Worm (Caenorhabditis elegans) whole organism, L1 larva: ENCODE measurements around the gene syd-2.

Source experiments
- C04F5.9 ChIP-seq: sonication (generic microtip); optimal IDR thresholded peaks from 2 replicates; lab custom pipeline; 2016; ENCODE audit warnings: missing genetic modification characterization, missing compliant biosample characterization
- C16A3.4 ChIP-seq: fragments of 150-350 bp; optimal IDR thresholded peaks from 2 replicates; lab custom pipeline; 2014; ENCODE audit warnings: missing biosample characterization, missing genetic modification characterization
- F16B12.6 ChIP-seq: fragments of 150-350 bp; optimal IDR thresholded peaks from 2 replicates; lab custom pipeline; 2014; ENCODE audit warnings: missing biosample characterization, missing genetic modification characterization
- aha-1 ChIP-seq: fragments of 150-350 bp; optimal IDR thresholded peaks from 2 replicates; lab custom pipeline; 2014; ENCODE audit warnings: missing biosample characterization, missing genetic modification characterization
- alr-1 ChIP-seq: fragments of 200-800 bp; sonication (Bioruptor generic); optimal IDR thresholded peaks from 2 replicates; lab custom pipeline; 2018; ENCODE audit warnings: borderline replicate concordance, mild to moderate bottlenecking, missing genetic modification characterization, missing compliant biosample characterization
- blmp-1 ChIP-seq: fragments of 150-350 bp; optimal IDR thresholded peaks from 2 replicates; lab custom pipeline; 2014; ENCODE audit warnings: missing biosample characterization, missing genetic modification characterization
- ceh-63 ChIP-seq: fragments of 200-800 bp; sonication (Bioruptor generic); optimal IDR thresholded peaks from 2 replicates; lab custom pipeline; 2018; ENCODE audit warnings: mild to moderate bottlenecking, missing genetic modification characterization, missing compliant biosample characterization
- ceh-88 ChIP-seq: fragments of 200-800 bp; sonication (Bioruptor generic); IDR thresholded peaks from 2 replicates; pipeline ENCODE4 v1.3.6; 2022; ENCODE audit warnings: missing genetic modification characterization, missing compliant biosample characterization
- ceh-90 ChIP-seq: sonication (generic microtip); optimal IDR thresholded peaks from 2 replicates; lab custom pipeline; 2016; ENCODE audit warnings: missing genetic modification characterization, missing compliant biosample characterization
- efl-1 ChIP-seq, 4 experiments: fragments of 150-350 bp; optimal IDR thresholded peaks in 3 of 4; peaks in 1 of 4; 1 replicate in 1 of 4; 2 replicates in 3 of 4; lab custom pipeline; 2014; ENCODE audit warnings: missing biosample characterization in 2 of 4, missing genetic modification characterization in 2 of 4, missing genetic modification reagents in 2 of 4
- egl-13 ChIP-seq: sonication (generic microtip); optimal IDR thresholded peaks from 2 replicates; lab custom pipeline; 2016; ENCODE audit warnings: missing genotype, missing genetic modification reagents, missing genetic modification characterization, missing compliant biosample characterization
- egl-27 ChIP-seq, 2 experiments: fragments of 150-350 bp in 1 of 2; sonication (generic microtip); optimal IDR thresholded peaks; 3 replicates each; lab custom pipeline; 2017 to 2018; ENCODE audit warnings: missing biosample characterization in 2 of 2, missing genetic modification characterization in 2 of 2, missing genetic modification reagents in 2 of 2
- elt-3 ChIP-seq, 6 experiments: fragments of 150-350 bp in 1 of 6; sonication (generic microtip); optimal IDR thresholded peaks; 2 replicates each; lab custom pipeline; 2017 to 2018; ENCODE audit warnings: missing biosample characterization in 6 of 6, missing genetic modification characterization in 6 of 6, inconsistent platforms in 1 of 6
- ets-5 ChIP-seq: fragments of 200-800 bp; sonication (Bioruptor generic); IDR thresholded peaks from 2 replicates; pipeline ENCODE4 v1.3.6; 2022; ENCODE audit warnings: missing genetic modification characterization, missing compliant biosample characterization
- fkh-8 ChIP-seq: sonication (generic microtip); optimal IDR thresholded peaks from 2 replicates; lab custom pipeline; 2016; ENCODE audit warnings: mild to moderate bottlenecking, missing genetic modification characterization, missing compliant biosample characterization
- fos-1 ChIP-seq: fragments of 150-350 bp; optimal IDR thresholded peaks from 2 replicates; lab custom pipeline; 2014; ENCODE audit warnings: missing biosample characterization, missing genetic modification characterization
- hlh-4 ChIP-seq: sonication (generic microtip); optimal IDR thresholded peaks from 2 replicates; lab custom pipeline; 2016; ENCODE audit warnings: mild to moderate bottlenecking, missing genetic modification characterization, missing compliant biosample characterization
- isw-1 ChIP-seq: fragments of 200-800 bp; sonication (Bioruptor generic); IDR thresholded peaks from 2 replicates; pipeline ENCODE4 v1.3.6; 2022; ENCODE audit warnings: missing genetic modification characterization, missing compliant biosample characterization
- lin-13 ChIP-seq: fragments of 150-350 bp; optimal IDR thresholded peaks from 2 replicates; lab custom pipeline; 2014; ENCODE audit warnings: missing biosample characterization, missing genetic modification reagents, missing genetic modification characterization
- lin-14 ChIP-seq: fragments of 200-800 bp; sonication (Bioruptor generic); optimal IDR thresholded peaks from 2 replicates; lab custom pipeline; 2018; ENCODE audit warnings: mild to moderate bottlenecking, missing genetic modification characterization, moderate library complexity, missing compliant biosample characterization
- lin-35 ChIP-seq, 2 experiments: fragments of 150-350 bp; optimal IDR thresholded peaks; 2 replicates each; lab custom pipeline; 2014; ENCODE audit warnings: missing biosample characterization in 2 of 2, missing genetic modification characterization in 2 of 2, missing genetic modification reagents in 2 of 2
- lin-39 ChIP-seq: fragments of 150-350 bp; optimal IDR thresholded peaks from 2 replicates; lab custom pipeline; 2014; ENCODE audit warnings: missing biosample characterization, missing genetic modification reagents, missing genetic modification characterization
- lir-3 ChIP-seq: sonication (generic microtip); optimal IDR thresholded peaks from 2 replicates; lab custom pipeline; 2016; ENCODE audit warnings: mild to moderate bottlenecking, missing genetic modification characterization, moderate library complexity, missing compliant biosample characterization; ENCODE audit not compliant: poor library complexity
- mab-9 ChIP-seq: fragments of 200-800 bp; sonication (Bioruptor generic); IDR thresholded peaks from 2 replicates; pipeline ENCODE4 v1.3.6; 2022; ENCODE audit warnings: missing genetic modification reagents, missing genetic modification characterization, missing compliant biosample characterization
- mef-2 ChIP-seq: fragments of 150-350 bp; optimal IDR thresholded peaks from 2 replicates; lab custom pipeline; 2014; ENCODE audit warnings: missing biosample characterization, missing genetic modification characterization
- mep-1 ChIP-seq: fragments of 150-350 bp; optimal IDR thresholded peaks from 2 replicates; lab custom pipeline; 2014; ENCODE audit warnings: missing biosample characterization, missing genetic modification characterization
- nhr-11 ChIP-seq: fragments of 150-350 bp; optimal IDR thresholded peaks from 2 replicates; lab custom pipeline; 2014; ENCODE audit warnings: missing biosample characterization, missing genetic modification characterization
- nhr-20 ChIP-seq: sonication (generic microtip); optimal IDR thresholded peaks from 2 replicates; lab custom pipeline; 2016; ENCODE audit warnings: mild to moderate bottlenecking, missing genetic modification characterization, missing compliant biosample characterization
- nhr-28 ChIP-seq: fragments of 150-350 bp; optimal IDR thresholded peaks from 2 replicates; lab custom pipeline; 2014; ENCODE audit warnings: missing biosample characterization, missing genetic modification characterization
- nhr-71 ChIP-seq: sonication (generic microtip); optimal IDR thresholded peaks from 2 replicates; lab custom pipeline; 2016; ENCODE audit warnings: mild to moderate bottlenecking, missing genetic modification characterization, moderate library complexity, missing compliant biosample characterization
- nhr-76 ChIP-seq: sonication (generic microtip); optimal IDR thresholded peaks from 2 replicates; lab custom pipeline; 2017; ENCODE audit warnings: missing biosample characterization, missing genetic modification characterization
- nhr-84 ChIP-seq: sonication (generic microtip); optimal IDR thresholded peaks from 2 replicates; lab custom pipeline; 2017; ENCODE audit warnings: missing biosample characterization, missing genetic modification characterization
- nhr-85 ChIP-seq: sonication (generic microtip); peaks from one replicate; lab custom pipeline; 2016; ENCODE audit warnings: missing genetic modification characterization, inconsistent platforms, missing compliant biosample characterization
- nhr-90 ChIP-seq: sonication (generic microtip); optimal IDR thresholded peaks from 2 replicates; lab custom pipeline; 2016; ENCODE audit warnings: mild to moderate bottlenecking, missing genetic modification characterization, missing compliant biosample characterization; ENCODE audit not compliant: poor library complexity
- pag-3 ChIP-seq: sonication (generic microtip); optimal IDR thresholded peaks from 2 replicates; lab custom pipeline; 2017; ENCODE audit warnings: missing genetic modification characterization, mild to moderate bottlenecking, missing compliant biosample characterization, antibody characterized with exemption, borderline replicate concordance; ENCODE audit not compliant: insufficient read depth
- pax-3 ChIP-seq: fragments of 200-800 bp; sonication (Bioruptor generic); optimal IDR thresholded peaks from 2 replicates; lab custom pipeline; 2018; ENCODE audit warnings: mild to moderate bottlenecking, missing genetic modification characterization, moderate library complexity, missing compliant biosample characterization
- pqm-1 ChIP-seq: sonication (generic microtip); optimal IDR thresholded peaks from 3 replicates; lab custom pipeline; 2017; ENCODE audit warnings: missing biosample characterization, missing genetic modification characterization
- skn-1 ChIP-seq: fragments of 150-350 bp; optimal IDR thresholded peaks from 2 replicates; lab custom pipeline; 2014; ENCODE audit warnings: missing biosample characterization, missing genetic modification characterization
- snu-23 ChIP-seq: sonication (generic microtip); optimal IDR thresholded peaks from 2 replicates; lab custom pipeline; 2016; ENCODE audit warnings: missing genetic modification characterization, missing compliant biosample characterization
- sup-37 ChIP-seq: fragments of 200-800 bp; sonication (Bioruptor generic); optimal IDR thresholded peaks from 2 replicates; lab custom pipeline; 2018; ENCODE audit warnings: mild to moderate bottlenecking, missing genetic modification characterization, missing compliant biosample characterization
- tbx-2 ChIP-seq: sonication (generic microtip); optimal IDR thresholded peaks from 2 replicates; lab custom pipeline; 2016; ENCODE audit warnings: missing genetic modification characterization, missing compliant biosample characterization
- tlp-1 ChIP-seq: fragments of 150-350 bp; optimal IDR thresholded peaks from 2 replicates; lab custom pipeline; 2014; ENCODE audit warnings: missing biosample characterization, missing genetic modification characterization
- unc-130 ChIP-seq: fragments of 150-350 bp; optimal IDR thresholded peaks from 2 replicates; lab custom pipeline; 2017; ENCODE audit warnings: missing biosample characterization, missing genetic modification characterization, inconsistent platforms
- vab-15 ChIP-seq: sonication (generic microtip); optimal IDR thresholded peaks from 2 replicates; lab custom pipeline; 2017; ENCODE audit warnings: missing genotype, mild to moderate bottlenecking, missing genetic modification characterization, missing compliant biosample characterization
- xbp-1 ChIP-seq: sonication (generic microtip); optimal IDR thresholded peaks from 2 replicates; lab custom pipeline; 2016; ENCODE audit warnings: missing genetic modification characterization, missing compliant biosample characterization
- ztf-11 ChIP-seq, 2 experiments: sonication (generic microtip); optimal IDR thresholded peaks; 2 replicates each; lab custom pipeline; 2016 to 2017; ENCODE audit warnings: missing genetic modification characterization in 2 of 2, missing biosample characterization in 1 of 2, missing compliant biosample characterization in 1 of 2

The syd-2 gene

DNA sequence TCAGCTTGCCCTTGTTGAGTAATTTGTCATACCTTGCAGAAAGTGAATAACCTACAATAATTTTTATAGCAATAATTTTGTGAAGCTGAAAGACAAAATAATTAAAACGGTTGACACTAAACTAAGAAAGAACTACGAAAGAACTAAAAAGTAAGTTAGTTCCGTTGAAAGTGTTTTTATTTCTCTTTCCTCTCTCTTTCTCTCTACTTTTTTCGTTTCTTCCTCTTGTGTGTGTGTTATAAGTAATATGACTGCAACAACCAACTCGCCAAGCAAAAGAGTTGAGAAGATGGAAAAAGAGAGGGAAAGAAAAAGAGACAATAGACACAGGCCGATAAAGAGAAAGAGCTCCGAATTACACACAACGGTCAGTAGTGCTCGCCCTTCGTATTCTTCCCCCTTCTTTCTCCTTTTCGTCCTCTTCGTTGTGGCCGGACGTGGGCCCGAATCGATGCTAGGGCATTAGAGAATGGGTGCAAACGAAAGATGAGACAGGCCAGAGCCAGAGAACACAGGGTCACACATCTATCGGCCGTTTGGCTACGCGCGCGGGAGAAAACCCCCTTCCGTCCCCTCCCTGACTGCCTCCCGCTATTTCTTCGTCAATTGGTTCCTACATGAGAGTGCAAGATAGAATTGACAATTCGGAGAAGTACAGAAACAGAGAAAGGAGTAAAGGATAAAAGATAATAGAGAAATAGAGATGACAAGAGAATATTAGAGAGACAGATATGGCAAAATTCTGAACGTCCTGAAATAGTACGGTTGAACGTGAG, at the start of gene syd-2 (continued):
- TF ChIP-seq unc-130 (tag; lab: Kevin White, UChicago) (peak; percentile 36), mef-2 (tag; lab: Kevin White, UChicago) (no peak), isw-1 (GFP tag; lab: Robert Waterston, UW) (peak; percentile 42; the same call in 1 of the 2 replicates), xbp-1 (tag; lab: Kevin White, UChicago) (peak; percentile 59), lin-14 (peak; percentile 99), fkh-8 (tag; lab: Kevin White, UChicago) (peak; percentile 85), skn-1 (tag; lab: Kevin White, UChicago) (peak; percentile 75), sup-37 (GFP tag; lab: Kevin White, UChicago) (peak; percentile 33), snu-23 (peak; percentile 86), F16B12.6 (tag; lab: Kevin White, UChicago) (no peak), ceh-90 (tag; lab: Kevin White, UChicago) (no peak), mep-1 (tag; lab: Kevin White, UChicago) (peak; percentile 80), nhr-85 (tag; lab: Kevin White, UChicago) (peak; percentile 79), vab-15 (tag; lab: Kevin White, UChicago) (no peak), nhr-20 (peak; percentile 82), pax-3 (tag; lab: Kevin White, UChicago) (no peak), lir-3 (tag; lab: Kevin White, UChicago) (no peak), C16A3.4 (tag; lab: Kevin White, UChicago) (peak; percentile 45), nhr-84 (tag; lab: Kevin White, UChicago) (no peak), egl-27 (tag; optimal IDR thresholded peaks at IDR 0.05; lab: Kevin White, UChicago) (peak in 1 of 2 experiments; percentile 58), pag-3 (tag; lab: Kevin White, UChicago) (no peak), ztf-11 (tag; optimal IDR thresholded peaks at IDR 0.05; lab: Kevin White, UChicago) (peak in 1 of 2 experiments; percentile 70), lin-13 (GFP tag; lab: Kevin White, UChicago) (no peak), egl-13 (tag; lab: Kevin White, UChicago) (peak; percentile 43), C04F5.9 (peak; percentile 1), tlp-1 (tag; lab: Kevin White, UChicago) (no peak), blmp-1 (tag; lab: Kevin White, UChicago) (peak; percentile 65), aha-1 (no peak), alr-1 (no peak), pqm-1 (no peak), lin-35 (GFP tag; optimal IDR thresholded peaks at IDR 0.05; lab: Kevin White, UChicago) (peak; percentile 46 to 51), nhr-11 (tag; lab: Kevin White, UChicago) (peak; percentile 3), ets-5 (no peak)
- TF ChIP-seq, all 84 proteins: peak for 44

DNA sequence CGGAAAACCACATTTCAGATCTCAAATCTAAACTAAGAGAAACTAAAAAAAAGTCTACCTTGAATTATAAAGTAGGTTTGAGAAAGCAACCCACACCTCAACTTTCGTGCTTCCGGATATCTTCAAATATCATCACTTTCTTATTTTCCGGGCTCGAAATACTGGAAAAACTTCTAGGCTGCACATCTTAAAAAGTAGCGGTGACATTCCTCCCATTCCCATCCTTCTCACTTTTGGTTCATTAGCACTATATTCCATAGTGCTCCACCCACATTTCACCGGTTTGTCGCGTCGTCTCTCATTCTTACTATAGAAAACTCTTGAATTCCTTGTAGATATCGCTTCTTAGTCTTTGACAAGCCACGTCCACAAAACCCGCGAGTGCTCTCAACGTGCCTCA, 49.3 kb upstream of the syd-2 start, which contains the start of gene flp-19:
Gene flp-19 (plus strand): TSS at position 301 of the 400 bp plus-strand sequence.
- TF ChIP-seq egl-27 (tag; optimal IDR thresholded peaks at IDR 0.05; lab: Kevin White, UChicago) (no peak), efl-1 (optimal IDR thresholded peaks at IDR 0.05; lab: Kevin White, UChicago) (no peak), efl-1 (GFP tag; optimal IDR thresholded peaks at IDR 0.05 in 1 of 2; lab: Kevin White, UChicago) (peak in 1 of 2 experiments; percentile 3), egl-13 (tag; lab: Kevin White, UChicago) (no peak)
- TF ChIP-seq, all 84 proteins: peak for 1

DNA sequence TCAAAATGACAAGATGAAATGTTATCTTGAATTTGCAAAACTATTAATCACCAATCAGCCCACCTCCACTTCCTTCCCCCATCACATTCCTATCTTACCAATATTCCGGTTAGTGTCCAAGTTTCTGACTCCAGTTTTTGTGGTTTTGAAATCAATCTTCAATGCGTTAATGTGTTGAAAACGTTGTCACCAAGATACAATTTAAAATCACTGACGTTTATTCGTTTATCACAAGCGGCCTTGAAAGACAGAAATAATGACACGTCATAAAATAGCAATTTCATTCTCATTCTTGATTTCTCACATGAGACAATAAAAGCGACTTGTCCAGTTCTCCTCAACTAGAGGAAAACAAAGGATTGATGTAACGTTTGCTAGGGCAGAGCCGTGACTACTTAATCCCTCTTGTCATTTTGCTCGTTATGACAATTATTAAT, 44.7 kb upstream of the syd-2 start:
- TF ChIP-seq sup-37 (GFP tag; lab: Kevin White, UChicago) (no peak), hlh-4 (tag; lab: Kevin White, UChicago) (no peak), fos-1 (tag; lab: Kevin White, UChicago) (no peak), nhr-71 (tag; lab: Kevin White, UChicago) (peak; percentile 38), elt-3 (tag; optimal IDR thresholded peaks at IDR 0.05; lab: Kevin White, UChicago) (peak in 4 of 6 experiments; percentile 18 to 63 (median 40)), nhr-28 (no peak), lin-39 (no peak), snu-23 (peak; percentile 27), ceh-88 (GFP tag; lab: Robert Waterston, UW) (no peak), nhr-76 (tag; lab: Kevin White, UChicago) (no peak), xbp-1 (tag; lab: Kevin White, UChicago) (peak; percentile 25), tbx-2 (tag; lab: Kevin White, UChicago) (peak; percentile 34), skn-1 (tag; lab: Kevin White, UChicago) (peak; percentile 21), ceh-63 (GFP tag; lab: Kevin White, UChicago) (no peak), efl-1 (optimal IDR thresholded peaks at IDR 0.05; lab: Kevin White, UChicago) (no peak), efl-1 (GFP tag; optimal IDR thresholded peaks at IDR 0.05 in 1 of 2; lab: Kevin White, UChicago) (peak in 1 of 2 experiments; percentile 28), blmp-1 (tag; lab: Kevin White, UChicago) (peak; percentile 37), nhr-90 (peak; percentile 12), mep-1 (tag; lab: Kevin White, UChicago) (peak; percentile 9), mab-9 (GFP tag; lab: Robert Waterston, UW) (0 out of 2 replicates have a peak, but pooled peaks have one; percentile 37)
